Fruit fly (Drosophila melanogaster) whole organism, embryonic: ENCODE measurements around the gene CG5882.
A peak's percentile ranks its signal among the peaks of the same experiment; 100 is the strongest.

Experiments
- Asciz ChIP-seq: fragments of 200-800 bp; sonication (Bioruptor generic); optimal IDR thresholded peaks from 2 replicates; lab custom pipeline; 2017; ENCODE audit warnings: missing biosample characterization, mild to moderate bottlenecking, missing genetic modification characterization, missing genetic modification reagents
- Atf3 ChIP-seq: fragments of 200-800 bp; sonication (Bioruptor generic); optimal IDR thresholded peaks from 3 replicates; lab custom pipeline; 2016; ENCODE audit warnings: missing biosample characterization, missing genetic modification characterization
- BtbVII ChIP-seq: fragments of 200-800 bp; sonication (Bioruptor generic); optimal IDR thresholded peaks from 3 replicates; lab custom pipeline; 2017; ENCODE audit warnings: missing biosample characterization, mild to moderate bottlenecking, missing genetic modification characterization
- Bteb2 ChIP-seq: fragments of 200-800 bp; sonication (Bioruptor generic); optimal IDR thresholded peaks from 2 replicates; lab custom pipeline; 2016; ENCODE audit warnings: missing biosample characterization, missing genetic modification characterization
- CG11093 ChIP-seq: fragments of 200-800 bp; sonication (Bioruptor generic); IDR thresholded peaks from 3 replicates; pipeline ENCODE4 v1.3.6; 2022; ENCODE audit warnings: missing biosample characterization, missing genetic modification characterization
- CG15269 ChIP-seq: fragments of 200-800 bp; sonication (Bioruptor generic); optimal IDR thresholded peaks from 2 replicates; lab custom pipeline; 2018; ENCODE audit warnings: missing biosample characterization, mild to moderate bottlenecking, missing genetic modification characterization, moderate library complexity
- CG15479 ChIP-seq: fragments of 200-800 bp; sonication (Bioruptor generic); optimal IDR thresholded peaks from 3 replicates; lab custom pipeline; 2019; ENCODE audit warnings: missing biosample characterization, mild to moderate bottlenecking, missing genetic modification characterization, moderate library complexity
- CG1603 ChIP-seq: fragments of 200-800 bp; sonication (Bioruptor generic); optimal IDR thresholded peaks from 2 replicates; lab custom pipeline; 2019; ENCODE audit warnings: missing biosample characterization, mild to moderate bottlenecking, missing genetic modification characterization, moderate library complexity
- CG16863 ChIP-seq: fragments of 200-800 bp; sonication (Bioruptor generic); optimal IDR thresholded peaks from 3 replicates; lab custom pipeline; 2016; ENCODE audit warnings: missing biosample characterization, missing genetic modification characterization
- CG17361 ChIP-seq: fragments of 200-800 bp; sonication (Bioruptor generic); IDR thresholded peaks from 3 replicates; pipeline ENCODE4 v1.3.6; 2022; ENCODE audit warnings: missing biosample characterization, missing genetic modification characterization
- CG1832 ChIP-seq: fragments of 200-800 bp; sonication (Bioruptor generic); optimal IDR thresholded peaks from 2 replicates; lab custom pipeline; 2017; ENCODE audit warnings: missing biosample characterization, mild to moderate bottlenecking, missing genetic modification characterization, inconsistent platforms
- CG2875 ChIP-seq: fragments of 200-800 bp; sonication (Bioruptor generic); optimal IDR thresholded peaks from 2 replicates; lab custom pipeline; 2017; ENCODE audit warnings: missing biosample characterization, mild to moderate bottlenecking, missing genetic modification characterization, missing genetic modification reagents
- CG4707 ChIP-seq: fragments of 200-800 bp; sonication (Bioruptor generic); optimal IDR thresholded peaks from 2 replicates; lab custom pipeline; 2018; ENCODE audit warnings: missing biosample characterization, mild to moderate bottlenecking, missing genetic modification characterization, moderate library complexity
- Elba2 ChIP-seq: fragments of 200-800 bp; sonication (Bioruptor generic); optimal IDR thresholded peaks from 3 replicates; lab custom pipeline; 2016; ENCODE audit warnings: missing biosample characterization, missing genetic modification characterization
- Med ChIP-seq: fragments of 200-800 bp; sonication (Bioruptor generic); peaks from one replicate; lab custom pipeline; 2016; ENCODE audit warnings: missing biosample characterization, missing genetic modification characterization, mild to moderate bottlenecking, inconsistent platforms, moderate library complexity
- Oaz ChIP-seq: fragments of 200-800 bp; sonication (Bioruptor generic); IDR thresholded peaks from 2 replicates; pipeline ENCODE4 v1.3.6; 2022; ENCODE audit warnings: missing biosample characterization, missing genetic modification characterization
- PHDP ChIP-seq: fragments of 200-800 bp; sonication (Bioruptor generic); optimal IDR thresholded peaks from 3 replicates; lab custom pipeline; 2018; ENCODE audit warnings: missing biosample characterization, mild to moderate bottlenecking, missing genetic modification characterization, moderate library complexity
- Taf1 ChIP-seq: fragments of 200-800 bp; sonication (Bioruptor generic); IDR thresholded peaks from 2 replicates; pipeline ENCODE4 v1.3.6; 2022; ENCODE audit warnings: missing biosample characterization, missing genetic modification characterization
- Trl ChIP-seq, 3 experiments: fragments of >200 bp in 2 of 3; fragments of 200-800 bp in 1 of 3; sonication (Bioruptor generic) in 1 of 3; optimal IDR thresholded peaks; 2 replicates in 1 of 3; 3 replicates in 2 of 3; lab custom pipeline; 2016 to 2017; ENCODE audit warnings: missing biosample characterization in 1 of 3, missing genetic modification characterization in 1 of 3
- abd-A ChIP-seq: fragments of 200-800 bp; sonication (Bioruptor generic); optimal IDR thresholded peaks from 3 replicates; lab custom pipeline; 2019; ENCODE audit warnings: missing biosample characterization, mild to moderate bottlenecking, missing genetic modification characterization, moderate library complexity
- ase ChIP-seq: fragments of 200-800 bp; sonication (Bioruptor generic); IDR thresholded peaks from 3 replicates; pipeline ENCODE4 v1.3.6; 2022; ENCODE audit warnings: missing biosample characterization, missing genetic modification characterization
- cg ChIP-seq: fragments of 200-800 bp; sonication (Bioruptor generic); optimal IDR thresholded peaks from 3 replicates; lab custom pipeline; 2019; ENCODE audit warnings: missing biosample characterization, mild to moderate bottlenecking, missing genetic modification characterization, moderate library complexity
- crp ChIP-seq, 2 experiments: fragments of 200-800 bp; sonication (Bioruptor generic); optimal IDR thresholded peaks; 2 replicates in 1 of 2; 3 replicates in 1 of 2; lab custom pipeline; 2017; ENCODE audit warnings: missing biosample characterization in 2 of 2, missing genetic modification characterization in 2 of 2, mild to moderate bottlenecking in 1 of 2, moderate library complexity in 1 of 2
- disco-r ChIP-seq: fragments of 200-800 bp; sonication (Bioruptor generic); optimal IDR thresholded peaks from 2 replicates; lab custom pipeline; 2016; ENCODE audit warnings: missing biosample characterization, missing genetic modification characterization
- exex ChIP-seq: fragments of 200-800 bp; sonication (Bioruptor generic); optimal IDR thresholded peaks from 4 replicates; lab custom pipeline; 2018; ENCODE audit warnings: missing biosample characterization, mild to moderate bottlenecking, missing genetic modification characterization, moderate library complexity
- fd102C ChIP-seq: fragments of 200-800 bp; sonication (Bioruptor generic); optimal IDR thresholded peaks from 2 replicates; lab custom pipeline; 2018; ENCODE audit warnings: missing biosample characterization, mild to moderate bottlenecking, missing genetic modification characterization, moderate library complexity
- ftz-f1 ChIP-seq: fragments of 200-800 bp; sonication (Bioruptor generic); optimal IDR thresholded peaks from 2 replicates; lab custom pipeline; 2016; ENCODE audit warnings: missing biosample characterization, missing genetic modification characterization
- grn ChIP-seq: fragments of 200-800 bp; sonication (Bioruptor generic); optimal IDR thresholded peaks from 3 replicates; lab custom pipeline; 2017; ENCODE audit warnings: missing biosample characterization, missing genetic modification characterization
- insv ChIP-seq, 2 experiments: fragments of 200-800 bp; sonication (Bioruptor generic); optimal IDR thresholded peaks; 3 replicates each; lab custom pipeline; 2016 to 2018; ENCODE audit warnings: missing biosample characterization in 2 of 2, missing genetic modification characterization in 2 of 2
- mirr ChIP-seq: fragments of 200-800 bp; sonication (Bioruptor generic); optimal IDR thresholded peaks from 3 replicates; lab custom pipeline; 2018; ENCODE audit warnings: missing biosample characterization, mild to moderate bottlenecking, missing genetic modification characterization
- pan ChIP-seq, 4 experiments: fragments of >200 bp in 3 of 4; fragments of 200-800 bp in 1 of 4; sonication (Bioruptor generic) in 1 of 4; optimal IDR thresholded peaks in 3 of 4; IDR thresholded peaks in 1 of 4; 2 replicates each; pipeline versions ENCODE4 v1.3.6 to Lab custom; 2017 to 2022; ENCODE audit warnings: missing biosample characterization in 2 of 4, missing genetic modification characterization in 2 of 4, mixed read lengths in 1 of 4
- phol ChIP-seq: fragments of 200-800 bp; sonication (Bioruptor generic); optimal IDR thresholded peaks from 3 replicates; lab custom pipeline; 2018; ENCODE audit warnings: missing biosample characterization, mild to moderate bottlenecking, missing genetic modification characterization, moderate library complexity
- psq ChIP-seq: fragments of 200-800 bp; sonication (Bioruptor generic); optimal IDR thresholded peaks from 2 replicates; lab custom pipeline; 2017; ENCODE audit warnings: missing biosample characterization, missing genetic modification characterization
- ranshi ChIP-seq: fragments of 200-800 bp; sonication (Bioruptor generic); IDR thresholded peaks from 2 replicates; pipeline ENCODE4 v1.3.6; 2022; ENCODE audit warnings: missing biosample characterization, missing genetic modification characterization
- row ChIP-seq: fragments of 200-800 bp; sonication (Bioruptor generic); IDR thresholded peaks from 3 replicates; pipeline ENCODE4 v1.3.6; 2022; ENCODE audit warnings: missing biosample characterization, missing genetic modification characterization
- scrt ChIP-seq: fragments of 200-800 bp; sonication (Bioruptor generic); optimal IDR thresholded peaks from 2 replicates; lab custom pipeline; 2018; ENCODE audit warnings: missing biosample characterization, mild to moderate bottlenecking, missing genetic modification characterization, moderate library complexity
- sd ChIP-seq: fragments of 200-800 bp; sonication (Bioruptor generic); optimal IDR thresholded peaks from 3 replicates; lab custom pipeline; 2018; ENCODE audit warnings: missing biosample characterization, mild to moderate bottlenecking, missing genetic modification characterization, moderate library complexity
- sim ChIP-seq: fragments of 200-800 bp; sonication (Bioruptor generic); IDR thresholded peaks from 2 replicates; pipeline ENCODE4 v1.3.6; 2022; ENCODE audit warnings: missing biosample characterization, missing genetic modification characterization

The CG5882 gene

dm6 chr3R:27149884-27150676 lies 31.6 kb downstream of the CG5882 start:
- no peak for TF ChIP-seq sim
- TF ChIP-seq mirr (GFP tag; lab: Kevin White, UChicago) = peak; percentile 65
- no peak for TF ChIP-seq CG17361
- peak; percentile 17 for TF ChIP-seq grn (GFP tag; lab: Kevin White, UChicago)
- TF ChIP-seq row (GFP tag; lab: Robert Waterston, UW) = no peak
- no peak for TF ChIP-seq CG1603 (tag; lab: Kevin White, UChicago)
- no peak for TF ChIP-seq CG11093 (GFP tag; lab: Robert Waterston, UW)
- no peak for TF ChIP-seq disco-r (GFP tag; lab: Kevin White, UChicago)
- peak; percentile 41 for TF ChIP-seq scrt (GFP tag; lab: Kevin White, UChicago)
- no peak for TF ChIP-seq ranshi (GFP tag; lab: Robert Waterston, UW)
- TF ChIP-seq PHDP (tag; lab: Kevin White, UChicago) = peak; percentile 1
- peak; percentile 65 for TF ChIP-seq Elba2 (GFP tag; lab: Kevin White, UChicago)
- peak; percentile 20 for TF ChIP-seq CG15269 (tag; lab: Kevin White, UChicago)
- TF ChIP-seq Bteb2 (GFP tag; lab: Kevin White, UChicago) = no peak
- peak; percentile 53 for TF ChIP-seq CG1832 (GFP tag; lab: Kevin White, UChicago)
- peak; percentile 18 for TF ChIP-seq sd (tag; lab: Kevin White, UChicago)
- TF ChIP-seq crp (GFP tag; optimal IDR thresholded peaks at IDR 0.05; lab: Kevin White, UChicago) = peak in 1 of 2 experiments; percentile 6
- no peak for TF ChIP-seq Taf1
- TF ChIP-seq cg (GFP tag; lab: Kevin White, UChicago) = peak; percentile 68
- peak; percentile 71 for TF ChIP-seq exex
- TF ChIP-seq fd102C (GFP tag; lab: Kevin White, UChicago) = no peak
- peak; percentile 14 for TF ChIP-seq Atf3 (GFP tag; lab: Kevin White, UChicago)
- peak; percentile 61 for TF ChIP-seq Med (GFP tag; lab: Kevin White, UChicago)
- TF ChIP-seq psq = peak; percentile 32
- peak; percentile 73 to 93 for TF ChIP-seq Trl (optimal IDR thresholded peaks at IDR 0.05; lab: Kevin White, UChicago)
- no peak for TF ChIP-seq Trl (GFP tag; optimal IDR thresholded peaks at IDR 0.05; lab: Kevin White, UChicago)
- no peak for TF ChIP-seq pan (optimal IDR thresholded peaks at IDR 0.05; lab: Kevin White, UChicago)
- no peak for TF ChIP-seq pan (GFP tag; optimal IDR thresholded peaks at IDR 0.05 in 1 of 2, IDR thresholded peaks at IDR 0.05 in 1 of 2)
- TF ChIP-seq insv (GFP tag; optimal IDR thresholded peaks at IDR 0.05; lab: Kevin White, UChicago) = peak in 1 of 2 experiments; percentile 72
- no peak for TF ChIP-seq ase (GFP tag; lab: Robert Waterston, UW)
- peak; percentile 68 for TF ChIP-seq ftz-f1 (GFP tag; lab: Kevin White, UChicago)
- TF ChIP-seq phol = peak; percentile 58
- TF ChIP-seq CG16863 = no peak
- TF ChIP-seq CG15479 (GFP tag; lab: Kevin White, UChicago) = peak; percentile 68
- peak; percentile 4 for TF ChIP-seq BtbVII (GFP tag; lab: Kevin White, UChicago)
- TF ChIP-seq CG2875 (GFP tag; lab: Kevin White, UChicago) = no peak
- no peak for TF ChIP-seq Asciz (GFP tag; lab: Kevin White, UChicago)
- no peak for TF ChIP-seq CG4707 (GFP tag; lab: Kevin White, UChicago)
- TF ChIP-seq abd-A (tag; lab: Kevin White, UChicago) = peak; percentile 63
- TF ChIP-seq Oaz (GFP tag; lab: Robert Waterston, UW) = no peak
